Fruit fly (Drosophila melanogaster) whole organism, wandering third instar larva: Measurements from ENCODE around the gene nullo.

Source experiments
- Abd-B ChIP-seq: fragments of >200 bp; optimal IDR thresholded peaks from 2 replicates; lab custom pipeline; 2017; ENCODE audit warnings: missing biosample characterization, missing genetic modification characterization
- CG32264 ChIP-seq: fragments of 200-800 bp; sonication (Bioruptor generic); optimal IDR thresholded peaks from 2 replicates; lab custom pipeline; 2016; ENCODE audit warnings: missing biosample characterization, missing genetic modification characterization
- Hr83 ChIP-seq: fragments of 200-300 bp; sonication (Bioruptor generic); optimal IDR thresholded peaks from 2 replicates; lab custom pipeline; 2016; ENCODE audit warnings: missing biosample characterization, mild to moderate bottlenecking, missing genetic modification characterization, moderate library complexity; ENCODE audit not compliant: poor library complexity, severe bottlenecking
- Mio ChIP-seq: sonication (Bioruptor generic); optimal IDR thresholded peaks from 2 replicates; lab custom pipeline; 2016; ENCODE audit warnings: missing biosample characterization, missing genetic modification characterization
- fru ChIP-seq: fragments of 200-800 bp; sonication (Bioruptor generic); optimal IDR thresholded peaks from 3 replicates; lab custom pipeline; 2016; ENCODE audit warnings: missing biosample characterization, mild to moderate bottlenecking, missing genetic modification characterization
- h ChIP-seq: fragments of 200-800 bp; sonication (Bioruptor generic); optimal IDR thresholded peaks from 3 replicates; lab custom pipeline; 2016; ENCODE audit warnings: missing biosample characterization, mild to moderate bottlenecking, missing genetic modification characterization
- pan ChIP-seq: fragments of >200 bp; optimal IDR thresholded peaks from 2 replicates; lab custom pipeline; 2017
- psq ChIP-seq: fragments of 200-800 bp; sonication (Bioruptor generic); optimal IDR thresholded peaks from 3 replicates; lab custom pipeline; 2017; ENCODE audit warnings: missing biosample characterization, mild to moderate bottlenecking, missing genetic modification characterization, moderate library complexity
- tai ChIP-seq: sonication (Bioruptor generic); optimal IDR thresholded peaks from 2 replicates; lab custom pipeline; 2016; ENCODE audit warnings: missing biosample characterization, missing genetic modification characterization
- usp ChIP-seq: fragments of >200 bp; optimal IDR thresholded peaks from 2 replicates; lab custom pipeline; 2017; ENCODE audit warnings: missing biosample characterization, missing genetic modification characterization

DNA sequence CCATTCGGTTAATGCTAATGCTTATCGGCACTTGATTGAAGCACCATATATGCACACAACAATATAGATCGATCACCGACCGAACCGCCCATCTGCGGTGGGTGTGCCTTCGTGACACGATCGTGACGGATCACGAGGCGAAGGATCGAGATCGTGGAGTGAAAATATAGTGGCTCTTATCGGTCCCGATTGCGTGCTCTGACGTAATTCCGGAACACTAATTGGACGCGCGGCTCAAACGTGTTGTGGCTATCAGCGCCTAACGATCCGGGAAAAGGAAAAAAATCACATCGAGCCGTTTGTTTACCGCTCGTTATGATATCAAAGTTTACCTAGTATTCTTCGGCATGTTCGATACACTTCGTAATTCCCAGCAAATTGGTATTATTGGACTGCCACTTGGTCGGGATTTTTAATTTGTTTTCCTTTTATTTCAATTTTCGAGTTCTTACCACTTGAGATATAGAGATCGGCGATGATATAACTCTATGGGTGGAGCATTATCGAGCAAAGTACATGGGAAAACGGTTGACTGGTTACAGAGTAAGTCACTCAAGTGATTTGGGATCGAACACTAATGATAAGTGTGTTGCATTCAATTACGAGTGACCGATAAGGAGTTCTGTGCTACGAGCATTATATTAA lies 24.1 kb downstream of the nullo start:
- TF ChIP-seq CG32264 (no peak), fru (GFP tag; lab: Kevin White, UChicago) (no peak), Hr83 (GFP tag; lab: Kevin White, UChicago) (no peak), pan (lab: Kevin White, UChicago) (no peak), usp (no peak), h (GFP tag; lab: Kevin White, UChicago) (no peak), psq (GFP tag; lab: Kevin White, UChicago) (no peak), tai (no peak), Mio (GFP tag; lab: Kevin White, UChicago) (no peak), Abd-B (no peak)
